Worm (Caenorhabditis elegans) whole organism, early embryonic: ENCODE results near the gene nft-1.

Experiments
- B0310.2 ChIP-seq: sonication (generic microtip); optimal IDR thresholded peaks from 2 replicates; lab custom pipeline; 2016; ENCODE audit warnings: mild to moderate bottlenecking, missing genetic modification characterization, missing compliant biosample characterization
- aly-1 ChIP-seq: sonication (generic microtip); optimal IDR thresholded peaks from 2 replicates; lab custom pipeline; 2016; ENCODE audit warnings: missing genetic modification characterization, missing compliant biosample characterization
- ama-1 ChIP-seq: fragments of 150-350 bp; optimal IDR thresholded peaks from 2 replicates; lab custom pipeline; 2014
- hmg-4 ChIP-seq: fragments of 200-800 bp; sonication (Bioruptor generic); optimal IDR thresholded peaks from 2 replicates; lab custom pipeline; 2018; ENCODE audit warnings: mild to moderate bottlenecking, missing genetic modification characterization, missing compliant biosample characterization
- sea-1 ChIP-seq: fragments of 200-800 bp; sonication (Bioruptor generic); conservative IDR thresholded peaks from 2 replicates; pipeline ENCODE4 v1.3.6; 2022; ENCODE audit warnings: missing genetic modification characterization, missing compliant biosample characterization
- tbx-11 ChIP-seq: fragments of 200-800 bp; sonication (Bioruptor generic); IDR thresholded peaks from 2 replicates; pipeline ENCODE4 v1.3.6; 2022; ENCODE audit warnings: missing genetic modification characterization, missing compliant biosample characterization

ce11 chrIII:11916260-11916659 is 7.4 kb upstream of the nft-1 start:
- TF ChIP-seq aly-1 (tag; lab: Kevin White, UChicago), result no peak
- TF ChIP-seq hmg-4 (GFP tag; lab: Kevin White, UChicago), result no peak
- TF ChIP-seq sea-1, result no peak
- TF ChIP-seq ama-1 (lab: Kevin White, UChicago), result no peak
- no peak for TF ChIP-seq B0310.2 (tag; lab: Kevin White, UChicago)
- TF ChIP-seq tbx-11, result no peak
